Worm (Caenorhabditis elegans): ENCODE measurements around the gene Y68A4A.13.

- TF ChIP-seq ceh-13 (GFP tag; optimal IDR thresholded peaks at IDR 0.05) (no peak), ama-1 (optimal IDR thresholded peaks at IDR 0.05) (no peak), aly-1 (tag; optimal IDR thresholded peaks at IDR 0.05) (no peak), tbx-11 (GFP tag; IDR thresholded peaks at IDR 0.05) (no peak)
These were observed 42.5 kb downstream of the Y68A4A.13 start, which contains the start of gene srh-102 for ce11 chrV:17165409-17165808.

Measured in whole organism, early embryonic.